Fruit fly (Drosophila melanogaster) whole organism, pupa: ENCODE data around the gene CG43998.
A peak's percentile ranks its signal among the peaks of the same experiment; 100 is the strongest.

ENCODE experiments used
- CG10348 ChIP-seq: fragments of 200-800 bp; sonication (Bioruptor generic); IDR thresholded peaks from 2 replicates; pipeline ENCODE4 v1.3.6; 2022; ENCODE audit warnings: missing biosample characterization, missing genetic modification characterization
- CG12605 ChIP-seq: fragments of 200-800 bp; sonication (Bioruptor generic); IDR thresholded peaks from 2 replicates; pipeline ENCODE4 v1.3.6; 2022; ENCODE audit warnings: missing biosample characterization, missing genetic modification characterization
- CG13204 ChIP-seq: fragments of 200-800 bp; sonication (Bioruptor generic); optimal IDR thresholded peaks from 2 replicates; lab custom pipeline; 2018; ENCODE audit warnings: missing biosample characterization, mild to moderate bottlenecking, missing genetic modification characterization, moderate library complexity
- CG14655 ChIP-seq: fragments of 200-800 bp; sonication (Bioruptor generic); optimal IDR thresholded peaks from 3 replicates; lab custom pipeline; 2017; ENCODE audit warnings: mild to moderate bottlenecking, missing biosample characterization, missing genetic modification reagents, missing genetic modification characterization
- CG15710 ChIP-seq: fragments of 200-800 bp; sonication (Bioruptor generic); optimal IDR thresholded peaks from 2 replicates; lab custom pipeline; 2018; ENCODE audit warnings: missing biosample characterization, mild to moderate bottlenecking, missing genetic modification characterization, moderate library complexity
- CG17806 ChIP-seq: fragments of 200-800 bp; sonication (Bioruptor generic); optimal IDR thresholded peaks from 2 replicates; lab custom pipeline; 2018; ENCODE audit warnings: missing biosample characterization, mild to moderate bottlenecking, missing genetic modification characterization, moderate library complexity
- CG32121 ChIP-seq: fragments of 200-800 bp; sonication (Bioruptor generic); IDR thresholded peaks from 2 replicates; pipeline ENCODE4 v1.3.6; 2022; ENCODE audit warnings: missing biosample characterization, missing genetic modification characterization
- CG34367 ChIP-seq: fragments of 200-800 bp; sonication (Bioruptor generic); optimal IDR thresholded peaks from 2 replicates; lab custom pipeline; 2018; ENCODE audit warnings: missing biosample characterization, mild to moderate bottlenecking, missing genetic modification characterization
- CG4496 ChIP-seq: fragments of 200-800 bp; sonication (Bioruptor generic); IDR thresholded peaks from 3 replicates; pipeline ENCODE4 v1.3.6; 2022; ENCODE audit warnings: missing biosample characterization, missing genetic modification characterization
- CG8159 ChIP-seq: fragments of 200-800 bp; sonication (Bioruptor generic); optimal IDR thresholded peaks from 3 replicates; lab custom pipeline; 2018; ENCODE audit warnings: missing biosample characterization, mild to moderate bottlenecking, missing genetic modification characterization, moderate library complexity
- CG8301 ChIP-seq: fragments of 200-800 bp; sonication (Bioruptor generic); optimal IDR thresholded peaks from 2 replicates; lab custom pipeline; 2018; ENCODE audit warnings: missing biosample characterization, mild to moderate bottlenecking, missing genetic modification characterization
- CG9948 ChIP-seq: fragments of 200-800 bp; sonication (Bioruptor generic); optimal IDR thresholded peaks from 2 replicates; lab custom pipeline; 2018; ENCODE audit warnings: missing biosample characterization, mild to moderate bottlenecking, missing genetic modification characterization, moderate library complexity
- D1 ChIP-seq: fragments of 200-800 bp; sonication (Bioruptor generic); optimal IDR thresholded peaks from 2 replicates; lab custom pipeline; 2018; ENCODE audit warnings: missing biosample characterization, mild to moderate bottlenecking, missing genetic modification characterization, moderate library complexity
- EcR ChIP-seq: fragments of 200-800 bp; sonication (Bioruptor generic); optimal IDR thresholded peaks from 3 replicates; lab custom pipeline; 2019; ENCODE audit warnings: missing biosample characterization, missing genetic modification characterization, mild to moderate bottlenecking, moderate library complexity, missing genetic modification reagents
- Ets98B ChIP-seq: fragments of 200-800 bp; sonication (Bioruptor generic); IDR thresholded peaks from 2 replicates; pipeline ENCODE4 v1.3.6; 2022; ENCODE audit warnings: missing biosample characterization, missing genetic modification characterization
- Pif1A ChIP-seq: fragments of 200-800 bp; sonication (Bioruptor generic); optimal IDR thresholded peaks from 3 replicates; lab custom pipeline; 2016; ENCODE audit warnings: missing biosample characterization, missing genetic modification characterization
- Pif1B ChIP-seq: fragments of 200-800 bp; sonication (Bioruptor generic); optimal IDR thresholded peaks from 3 replicates; lab custom pipeline; 2016; ENCODE audit warnings: missing biosample characterization, missing genetic modification characterization
- Snoo ChIP-seq: fragments of 200-800 bp; sonication (Bioruptor generic); optimal IDR thresholded peaks from 3 replicates; lab custom pipeline; 2017; ENCODE audit warnings: missing biosample characterization, mild to moderate bottlenecking, missing genetic modification characterization, inconsistent platforms
- fd96Ca ChIP-seq: fragments of 200-800 bp; sonication (Bioruptor generic); IDR thresholded peaks from 3 replicates; pipeline ENCODE4 v1.3.6; 2022; ENCODE audit warnings: missing biosample characterization, missing genetic modification characterization
- gl ChIP-seq: fragments of 200-800 bp; sonication (Bioruptor generic); optimal IDR thresholded peaks from 2 replicates; lab custom pipeline; 2018; ENCODE audit warnings: missing biosample characterization, mild to moderate bottlenecking, missing genetic modification characterization
- rn ChIP-seq: fragments of 200-800 bp; sonication (Bioruptor generic); IDR thresholded peaks from 2 replicates; pipeline ENCODE4 v1.3.6; 2022; ENCODE audit warnings: missing biosample characterization, missing genetic modification characterization

Gene CG43998

DNA sequence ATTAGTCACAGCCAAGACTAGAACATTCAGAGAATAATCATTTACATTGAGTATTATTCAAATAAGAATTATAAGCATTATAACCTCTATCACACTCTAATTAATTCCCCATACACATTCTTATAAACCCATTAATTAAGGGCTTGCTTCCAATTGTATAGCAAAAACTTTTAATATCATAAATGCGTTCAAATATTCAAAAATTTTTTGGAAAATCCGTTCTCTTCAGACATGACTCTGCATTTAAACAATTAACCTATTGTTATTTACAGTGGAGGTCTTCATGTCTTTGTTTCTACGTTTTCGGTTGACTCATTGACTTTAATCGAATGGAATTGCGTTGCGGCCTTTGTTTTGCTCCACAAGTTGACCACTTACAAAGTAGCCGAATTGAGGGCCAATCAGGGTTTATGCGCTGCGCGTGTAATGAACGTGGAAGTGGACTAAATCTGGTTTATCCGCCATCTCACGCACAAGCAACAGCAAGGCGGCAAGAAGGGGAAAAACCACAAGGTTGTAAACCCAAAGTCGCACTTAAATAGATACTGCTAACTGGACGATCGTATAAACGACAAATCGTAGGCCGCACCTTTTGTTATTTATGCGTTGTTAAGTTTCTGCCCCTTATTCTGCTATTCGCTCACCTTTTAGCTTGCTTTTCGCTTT lies 7.8 kb downstream of the CG43998 start:
- TF ChIP-seq Pif1A (GFP tag; lab: Kevin White, UChicago) (peak; percentile 6), CG9948 (tag; lab: Kevin White, UChicago) (peak; percentile 33), CG17806 (tag; lab: Kevin White, UChicago) (peak; percentile 36), CG32121 (GFP tag; lab: Robert Waterston, UW) (peak; percentile 24; the same call in 1 of the 2 replicates), CG8301 (tag; lab: Kevin White, UChicago) (no peak), Snoo (tag; lab: Kevin White, UChicago) (peak; percentile 52), Pif1B (GFP tag; lab: Kevin White, UChicago) (no peak), fd96Ca (GFP tag; lab: Robert Waterston, UW) (peak; percentile 62; the same call in 2 of the 3 replicates), CG15710 (tag; lab: Kevin White, UChicago) (peak; percentile 58), rn (GFP tag; lab: Robert Waterston, UW) (no peak), CG13204 (GFP tag; lab: Kevin White, UChicago) (no peak), gl (peak; percentile 44), Ets98B (GFP tag; lab: Robert Waterston, UW) (peak; percentile 52), CG8159 (tag; lab: Kevin White, UChicago) (peak; percentile 51), CG4496 (GFP tag; lab: Robert Waterston, UW) (peak; percentile 74), CG34367 (tag; lab: Kevin White, UChicago) (peak; percentile 37), EcR (peak; percentile 62), D1 (tag; lab: Kevin White, UChicago) (no peak), CG10348 (no peak), CG12605 (GFP tag; lab: Robert Waterston, UW) (no peak), CG14655 (GFP tag; lab: Kevin White, UChicago) (no peak)

dm6 chr3R:23920387-23920786 lies 8.4 kb downstream of the CG43998 start:
- TF ChIP-seq EcR (no peak), Ets98B (GFP tag; lab: Robert Waterston, UW) (no peak), gl (no peak), Pif1B (GFP tag; lab: Kevin White, UChicago) (no peak), CG4496 (GFP tag; lab: Robert Waterston, UW) (no peak), CG8301 (tag; lab: Kevin White, UChicago) (no peak), CG12605 (GFP tag; lab: Robert Waterston, UW) (no peak), CG34367 (tag; lab: Kevin White, UChicago) (no peak)

- TF ChIP-seq EcR (no peak), Snoo (tag; lab: Kevin White, UChicago) (no peak), CG4496 (GFP tag; lab: Robert Waterston, UW) (no peak), CG15710 (tag; lab: Kevin White, UChicago) (no peak), CG8159 (tag; lab: Kevin White, UChicago) (no peak), CG9948 (tag; lab: Kevin White, UChicago) (no peak), gl (peak; percentile 5), Ets98B (GFP tag; lab: Robert Waterston, UW) (no peak), Pif1A (GFP tag; lab: Kevin White, UChicago) (no peak)
Observed at dm6 chr3R:23919366-23919765, 9.4 kb downstream of the CG43998 start.

DNA sequence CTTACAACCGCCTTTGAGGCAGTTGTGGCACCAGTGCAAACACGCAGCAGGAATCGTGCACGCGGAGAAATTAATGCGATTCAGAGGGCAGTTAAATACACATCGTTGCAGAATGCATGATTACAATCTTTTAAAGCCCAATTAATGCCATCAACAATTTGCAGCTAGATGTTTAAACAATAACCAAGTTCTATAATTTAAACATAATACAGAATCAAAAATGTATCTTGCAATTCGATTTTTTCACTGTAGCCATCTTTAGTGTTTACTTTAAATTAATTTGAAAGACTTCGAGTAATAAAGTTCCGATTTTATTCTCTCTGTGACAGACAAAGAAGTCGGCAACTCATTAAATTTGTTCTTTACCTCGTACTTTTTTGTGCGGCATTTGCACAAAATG lies 12.8 kb downstream of the CG43998 start:
- TF ChIP-seq CG9948 (tag; lab: Kevin White, UChicago): peak; percentile 92
- no peak; the same call in 1 of the 2 replicates for TF ChIP-seq CG12605 (GFP tag; lab: Robert Waterston, UW)
- TF ChIP-seq D1 (tag; lab: Kevin White, UChicago): peak; percentile 82
- peak; percentile 91 for TF ChIP-seq CG15710 (tag; lab: Kevin White, UChicago)
- peak; percentile 61; the same call in 2 of the 3 replicates for TF ChIP-seq CG4496 (GFP tag; lab: Robert Waterston, UW)
- peak; percentile 88 for TF ChIP-seq Pif1A (GFP tag; lab: Kevin White, UChicago)
- TF ChIP-seq EcR: no peak
- TF ChIP-seq CG10348: no peak
- peak; percentile 78 for TF ChIP-seq gl
- 0 out of 2 replicates have a peak, but pooled peaks have one; percentile 27 for TF ChIP-seq rn (GFP tag; lab: Robert Waterston, UW)
- TF ChIP-seq CG32121 (GFP tag; lab: Robert Waterston, UW): no peak
- TF ChIP-seq Ets98B (GFP tag; lab: Robert Waterston, UW): peak; percentile 38; the same call in 1 of the 2 replicates
- TF ChIP-seq CG13204 (GFP tag; lab: Kevin White, UChicago): peak; percentile 62
- peak; percentile 93 for TF ChIP-seq CG17806 (tag; lab: Kevin White, UChicago)
- peak; percentile 94 for TF ChIP-seq CG8159 (tag; lab: Kevin White, UChicago)
- peak; percentile 83 for TF ChIP-seq CG14655 (GFP tag; lab: Kevin White, UChicago)
- peak; percentile 82 for TF ChIP-seq Snoo (tag; lab: Kevin White, UChicago)
- peak; percentile 70 for TF ChIP-seq fd96Ca (GFP tag; lab: Robert Waterston, UW)
- TF ChIP-seq CG34367 (tag; lab: Kevin White, UChicago): peak; percentile 90
- peak; percentile 75 for TF ChIP-seq Pif1B (GFP tag; lab: Kevin White, UChicago)
- peak; percentile 78 for TF ChIP-seq CG8301 (tag; lab: Kevin White, UChicago)
- TF ChIP-seq, all 21 proteins: peak for 17

DNA sequence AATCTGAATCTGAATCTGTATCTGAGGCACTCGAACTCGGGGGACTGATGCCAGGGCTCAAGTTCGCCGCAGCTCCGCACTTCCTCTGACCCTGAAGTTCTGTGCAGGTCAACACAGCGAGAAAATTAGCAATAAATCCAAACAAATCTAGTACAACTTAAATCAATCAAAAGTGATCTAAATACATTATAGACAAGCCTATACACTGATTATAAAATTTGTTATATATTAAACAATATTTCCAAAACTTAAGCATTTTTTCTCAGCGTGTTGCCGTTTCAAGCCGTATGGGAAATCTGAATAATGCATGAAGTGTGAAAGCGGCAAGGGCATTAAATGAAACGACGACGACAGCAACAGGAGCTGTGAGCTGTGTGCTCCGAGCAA lies 13.8 kb downstream of the CG43998 start:
- TF ChIP-seq CG32121 (GFP tag; lab: Robert Waterston, UW) (no peak), CG8159 (tag; lab: Kevin White, UChicago) (peak; percentile 97), EcR (peak; percentile 88), CG9948 (tag; lab: Kevin White, UChicago) (peak; percentile 94), rn (GFP tag; lab: Robert Waterston, UW) (peak; percentile 49), CG10348 (no peak), CG8301 (tag; lab: Kevin White, UChicago) (peak; percentile 66), Pif1B (GFP tag; lab: Kevin White, UChicago) (peak; percentile 95), gl (peak; percentile 91), CG13204 (GFP tag; lab: Kevin White, UChicago) (peak; percentile 94), Ets98B (GFP tag; lab: Robert Waterston, UW) (peak; percentile 45; the same call in 1 of the 2 replicates), D1 (tag; lab: Kevin White, UChicago) (peak; percentile 93), CG15710 (tag; lab: Kevin White, UChicago) (peak; percentile 98), CG17806 (tag; lab: Kevin White, UChicago) (peak; percentile 96), CG12605 (GFP tag; lab: Robert Waterston, UW) (peak; percentile 73), CG14655 (GFP tag; lab: Kevin White, UChicago) (peak; percentile 78), CG4496 (GFP tag; lab: Robert Waterston, UW) (peak; percentile 86), Snoo (tag; lab: Kevin White, UChicago) (peak; percentile 95), Pif1A (GFP tag; lab: Kevin White, UChicago) (peak; percentile 95), fd96Ca (GFP tag; lab: Robert Waterston, UW) (peak; percentile 34; the same call in 1 of the 3 replicates), CG34367 (tag; lab: Kevin White, UChicago) (peak; percentile 96)
